Fruit fly (Drosophila melanogaster): ENCODE data around the gene RpL14.

- TF ChIP-seq Myc (optimal IDR thresholded peaks at IDR 0.05) (no peak), h (GFP tag; optimal IDR thresholded peaks at IDR 0.05) (no peak), dmrt93B (GFP tag; optimal IDR thresholded peaks at IDR 0.05) (no peak), tai (GFP tag; optimal IDR thresholded peaks at IDR 0.05) (no peak), Hnf4 (GFP tag; optimal IDR thresholded peaks at IDR 0.05) (no peak), pan (optimal IDR thresholded peaks at IDR 0.05) (no peak), psq (GFP tag; optimal IDR thresholded peaks at IDR 0.05) (no peak), Dfd (GFP tag; optimal IDR thresholded peaks at IDR 0.05) (no peak), sv (GFP tag; optimal IDR thresholded peaks at IDR 0.05) (no peak)
Observed at dm6 chr3L:8584086-8584485, 16.7 kb upstream of the RpL14 start.

All from whole organism, wandering third instar larva.